Fruit fly (Drosophila melanogaster): ENCODE results near the gene Zip71B.

The Zip71B gene

DNA sequence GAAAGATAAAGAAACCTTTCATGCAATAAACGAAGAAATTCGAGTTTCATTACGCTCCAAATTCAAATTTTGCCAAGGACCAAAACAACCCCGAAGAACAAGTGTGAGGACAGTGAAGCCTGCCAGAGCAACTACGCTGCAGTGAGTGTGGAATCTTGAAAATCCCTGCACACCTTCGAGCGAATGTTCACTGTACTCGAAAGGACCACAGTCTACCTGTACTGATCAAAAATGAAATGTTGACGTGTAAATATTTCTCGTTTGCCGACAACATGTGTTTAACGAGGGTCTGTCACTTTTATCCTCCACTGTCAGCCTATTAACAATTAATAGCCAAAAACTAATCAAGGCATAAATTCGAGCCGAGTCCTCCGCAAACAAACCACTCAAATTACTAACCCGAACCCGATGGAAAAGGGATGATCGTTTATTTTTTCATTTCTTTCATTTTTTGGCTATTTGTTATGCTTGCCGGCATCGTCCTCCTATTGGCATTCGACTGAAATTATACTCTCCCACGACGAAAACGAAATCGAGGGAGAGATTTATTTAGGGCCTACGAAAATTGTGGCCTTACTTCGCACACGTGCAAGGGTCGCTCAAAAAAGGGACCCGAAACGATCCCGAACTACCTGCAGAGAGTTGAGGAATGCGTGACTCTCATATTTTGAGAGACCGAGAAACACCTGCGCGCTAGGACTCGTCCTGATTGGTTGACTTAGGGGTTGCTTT, 20.0 kb upstream of the Zip71B start (continued):
- TF ChIP-seq Myb (GFP tag; optimal IDR thresholded peaks at IDR 0.05) (no peak), dati (GFP tag; IDR thresholded peaks at IDR 0.05) (no peak), fd96Cb (tag; optimal IDR thresholded peaks at IDR 0.05) (peak; percentile 8), Nf-YB (GFP tag; optimal IDR thresholded peaks at IDR 0.05) (peak; percentile 89), CG12071 (GFP tag; optimal IDR thresholded peaks at IDR 0.05) (no peak), CG10366 (GFP tag; IDR thresholded peaks at IDR 0.05) (no peak), lola (GFP tag; optimal IDR thresholded peaks at IDR 0.05) (peak in 1 of 3 experiments; percentile 57), CG4820 (GFP tag; optimal IDR thresholded peaks at IDR 0.05) (no peak), Sry-δ (GFP tag; optimal IDR thresholded peaks at IDR 0.05) (no peak), CG14710 (tag; optimal IDR thresholded peaks at IDR 0.05) (peak; percentile 19), D (optimal IDR thresholded peaks at IDR 0.05) (peak; percentile 31), D (GFP tag; optimal IDR thresholded peaks at IDR 0.05) (peak; percentile 32), ap (GFP tag; IDR thresholded peaks at IDR 0.05) (0 out of 2 replicates have a peak, but pooled peaks have one; percentile 2), CG31365 (tag; optimal IDR thresholded peaks at IDR 0.05) (no peak), CG7357 (GFP tag; IDR thresholded peaks at IDR 0.05) (no peak), CG14441 (GFP tag; IDR thresholded peaks at IDR 0.05) (no peak), CG12391 (tag; optimal IDR thresholded peaks at IDR 0.05) (peak; percentile 41), CG17359 (tag; optimal IDR thresholded peaks at IDR 0.05) (no peak), CG5245 (GFP tag; optimal IDR thresholded peaks at IDR 0.05) (no peak), z (GFP tag; IDR thresholded peaks at IDR 0.05) (no peak), maf-S (GFP tag; optimal IDR thresholded peaks at IDR 0.05) (no peak), ci (GFP tag; IDR thresholded peaks at IDR 0.05) (0 out of 3 replicates have a peak, but pooled peaks have one; percentile 16), CG8765 (GFP tag; IDR thresholded peaks at IDR 0.05) (peak; percentile 68; the same call in 1 of the 2 replicates), Atf-2 (GFP tag; optimal IDR thresholded peaks at IDR 0.05) (peak; percentile 5), CG12744 (GFP tag; optimal IDR thresholded peaks at IDR 0.05) (no peak), CG4404 (GFP tag; IDR thresholded peaks at IDR 0.05) (peak; percentile 79; the same call in 1 of the 2 replicates), row (GFP tag; IDR thresholded peaks at IDR 0.05) (peak; percentile 64), CG11247 (GFP tag; IDR thresholded peaks at IDR 0.05) (no peak), CG13123 (GFP tag; optimal IDR thresholded peaks at IDR 0.05) (no peak), cg (GFP tag; optimal IDR thresholded peaks at IDR 0.05) (no peak), grn (GFP tag; optimal IDR thresholded peaks at IDR 0.05) (peak; percentile 22), CkIIα-i1 (GFP tag; IDR thresholded peaks at IDR 0.05) (no peak), CG13287 (GFP tag; IDR thresholded peaks at IDR 0.05; ENCODE audit: partially characterized antibody) (no peak), grau (tag; optimal IDR thresholded peaks at IDR 0.05) (peak; percentile 99), Nf-YC (tag; optimal IDR thresholded peaks at IDR 0.05) (peak; percentile 74), NK7.1 (GFP tag; optimal IDR thresholded peaks at IDR 0.05) (no peak), C15 (GFP tag; IDR thresholded peaks at IDR 0.05) (no peak), CG18764 (GFP tag; optimal IDR thresholded peaks at IDR 0.05) (peak; percentile 1), CG3407 (GFP tag; optimal IDR thresholded peaks at IDR 0.05) (no peak), org-1 (GFP tag; optimal IDR thresholded peaks at IDR 0.05) (no peak), CG1233 (GFP tag; optimal IDR thresholded peaks at IDR 0.05) (peak; percentile 15), CG12219 (GFP tag; optimal IDR thresholded peaks at IDR 0.05) (no peak), Aef1 (GFP tag; IDR thresholded peaks at IDR 0.05) (no peak), CG17829 (tag; optimal IDR thresholded peaks at IDR 0.05) (peak; percentile 41), CoRest (tag; optimal IDR thresholded peaks at IDR 0.05) (peak; percentile 1), ac (GFP tag; optimal IDR thresholded peaks at IDR 0.05) (peak; percentile 42), CG11695 (GFP tag; IDR thresholded peaks at IDR 0.05) (no peak), Oaz (GFP tag; IDR thresholded peaks at IDR 0.05) (no peak), Mes4 (GFP tag; optimal IDR thresholded peaks at IDR 0.05) (no peak), Hr3 (GFP tag; optimal IDR thresholded peaks at IDR 0.05) (no peak), Sox102F (GFP tag; optimal IDR thresholded peaks at IDR 0.05) (no peak)
